Fruit fly (Drosophila melanogaster) whole organism, embryonic: Measurements from ENCODE around the gene CG3009.

Experiments
- Atf6 ChIP-seq: fragments of 200-800 bp; sonication (Bioruptor generic); IDR thresholded peaks from 2 replicates; pipeline ENCODE4 v1.3.6; 2022; ENCODE audit warnings: missing biosample characterization, missing genetic modification characterization
- B-H2 ChIP-seq: fragments of 200-800 bp; sonication (Bioruptor generic); optimal IDR thresholded peaks from 2 replicates; lab custom pipeline; 2018; ENCODE audit warnings: missing biosample characterization, mild to moderate bottlenecking, missing genetic modification characterization
- Blimp-1 ChIP-seq: fragments of 200-800 bp; sonication (Bioruptor generic); optimal IDR thresholded peaks from 3 replicates; lab custom pipeline; 2018; ENCODE audit warnings: missing biosample characterization, missing genetic modification characterization, mild to moderate bottlenecking, moderate library complexity, missing genetic modification reagents
- CG10979 ChIP-seq: fragments of 200-800 bp; sonication (Bioruptor generic); optimal IDR thresholded peaks from 2 replicates; lab custom pipeline; 2018; ENCODE audit warnings: missing biosample characterization, mild to moderate bottlenecking, missing genetic modification characterization, moderate library complexity
- CG11504 ChIP-seq: fragments of 200-800 bp; sonication (Bioruptor generic); optimal IDR thresholded peaks from 3 replicates; lab custom pipeline; 2019; ENCODE audit warnings: missing biosample characterization, mild to moderate bottlenecking, missing genetic modification characterization, moderate library complexity
- CG13123 ChIP-seq: fragments of 200-800 bp; sonication (Bioruptor generic); optimal IDR thresholded peaks from 2 replicates; lab custom pipeline; 2016; ENCODE audit warnings: missing biosample characterization, missing genetic modification characterization
- CG14441 ChIP-seq: fragments of 200-800 bp; sonication (Bioruptor generic); IDR thresholded peaks from 2 replicates; pipeline ENCODE4 v1.3.6; 2022; ENCODE audit warnings: missing biosample characterization, missing genetic modification characterization
- CG1529 ChIP-seq: fragments of 200-800 bp; sonication (Bioruptor generic); optimal IDR thresholded peaks from 3 replicates; lab custom pipeline; 2018; ENCODE audit warnings: missing biosample characterization, missing genetic modification characterization
- CG1603 ChIP-seq: fragments of 200-800 bp; sonication (Bioruptor generic); optimal IDR thresholded peaks from 2 replicates; lab custom pipeline; 2019; ENCODE audit warnings: missing biosample characterization, mild to moderate bottlenecking, missing genetic modification characterization, moderate library complexity
- CG16813 ChIP-seq: fragments of 200-800 bp; sonication (Bioruptor generic); IDR thresholded peaks from 3 replicates; pipeline ENCODE4 v1.3.6; 2022; ENCODE audit warnings: missing biosample characterization, missing genetic modification characterization; ENCODE audit not compliant: partially characterized antibody
- CG16863 ChIP-seq: fragments of 200-800 bp; sonication (Bioruptor generic); optimal IDR thresholded peaks from 3 replicates; lab custom pipeline; 2016; ENCODE audit warnings: missing biosample characterization, missing genetic modification characterization
- CG17186 ChIP-seq: fragments of 200-800 bp; sonication (Bioruptor generic); optimal IDR thresholded peaks from 3 replicates; lab custom pipeline; 2017; ENCODE audit warnings: missing biosample characterization, missing genetic modification reagents, missing genetic modification characterization
- CG17359 ChIP-seq: fragments of 200-800 bp; sonication (Bioruptor generic); optimal IDR thresholded peaks from 3 replicates; lab custom pipeline; 2018; ENCODE audit warnings: missing biosample characterization, mild to moderate bottlenecking, missing genetic modification characterization, moderate library complexity
- CG17912 ChIP-seq: fragments of 200-800 bp; sonication (Bioruptor generic); optimal IDR thresholded peaks from 2 replicates; lab custom pipeline; 2018; ENCODE audit warnings: missing biosample characterization, mild to moderate bottlenecking, missing genetic modification characterization
- CG1792 ChIP-seq: fragments of 200-800 bp; sonication (Bioruptor generic); optimal IDR thresholded peaks from 2 replicates; lab custom pipeline; 2016; ENCODE audit warnings: missing biosample characterization, missing genetic modification characterization
- CG18262 ChIP-seq: fragments of 200-800 bp; optimal IDR thresholded peaks from 3 replicates; lab custom pipeline; 2019; ENCODE audit warnings: missing biosample characterization, mild to moderate bottlenecking, missing genetic modification characterization, moderate library complexity
- CG30403 ChIP-seq: fragments of 200-800 bp; sonication (Bioruptor generic); optimal IDR thresholded peaks from 3 replicates; lab custom pipeline; 2016; ENCODE audit warnings: missing biosample characterization, missing genetic modification characterization
- CG32767 ChIP-seq: fragments of 200-800 bp; sonication (Bioruptor generic); IDR thresholded peaks from 2 replicates; pipeline ENCODE4 v1.3.6; 2022; ENCODE audit warnings: missing biosample characterization, missing genetic modification characterization
- CG4328 ChIP-seq: fragments of 200-800 bp; sonication (Bioruptor generic); optimal IDR thresholded peaks from 3 replicates; lab custom pipeline; 2017; ENCODE audit warnings: missing biosample characterization, missing genetic modification reagents, missing genetic modification characterization
- CG4360 ChIP-seq: fragments of 200-800 bp; sonication (Bioruptor generic); IDR thresholded peaks from 2 replicates; pipeline ENCODE4 v1.3.6; 2022; ENCODE audit warnings: missing biosample characterization, missing genetic modification characterization
- CG7372 ChIP-seq: fragments of 200-800 bp; sonication (Bioruptor generic); IDR thresholded peaks from 2 replicates; pipeline ENCODE4 v1.3.6; 2022; ENCODE audit warnings: missing biosample characterization, missing genetic modification characterization
- CG7839 ChIP-seq: fragments of 200-800 bp; sonication (Bioruptor generic); optimal IDR thresholded peaks from 3 replicates; lab custom pipeline; 2018; ENCODE audit warnings: missing biosample characterization, mild to moderate bottlenecking, missing genetic modification characterization, moderate library complexity
- CG9727 ChIP-seq: fragments of 200-800 bp; sonication (Bioruptor generic); optimal IDR thresholded peaks from 3 replicates; lab custom pipeline; 2017; ENCODE audit warnings: missing biosample characterization, mild to moderate bottlenecking, missing genetic modification characterization
- Deaf1 ChIP-seq: fragments of 200-800 bp; optimal IDR thresholded peaks from 3 replicates; lab custom pipeline; 2019; ENCODE audit warnings: missing biosample characterization, mild to moderate bottlenecking, missing genetic modification characterization, moderate library complexity
- ERR ChIP-seq: fragments of 200-800 bp; sonication (Bioruptor generic); optimal IDR thresholded peaks from 2 replicates; lab custom pipeline; 2016; ENCODE audit warnings: missing biosample characterization, missing genetic modification characterization
- Ets97D ChIP-seq: fragments of 200-800 bp; sonication (Bioruptor generic); optimal IDR thresholded peaks from 3 replicates; lab custom pipeline; 2016; ENCODE audit warnings: missing biosample characterization, missing genetic modification characterization
- H15 ChIP-seq: fragments of 200-800 bp; sonication (Bioruptor generic); IDR thresholded peaks from 3 replicates; pipeline ENCODE4 v1.3.6; 2022; ENCODE audit warnings: missing biosample characterization, missing genetic modification characterization
- HHEX ChIP-seq: fragments of 200-800 bp; sonication (Bioruptor generic); optimal IDR thresholded peaks from 3 replicates; lab custom pipeline; 2017; ENCODE audit warnings: missing biosample characterization, mild to moderate bottlenecking, missing genetic modification characterization, missing genetic modification reagents
- Hand ChIP-seq: fragments of 200-800 bp; sonication (Bioruptor generic); optimal IDR thresholded peaks from 2 replicates; lab custom pipeline; 2017; ENCODE audit warnings: mild to moderate bottlenecking, missing biosample characterization, missing genetic modification reagents, missing genetic modification characterization
- Med ChIP-seq: fragments of 200-800 bp; sonication (Bioruptor generic); peaks from one replicate; lab custom pipeline; 2016; ENCODE audit warnings: missing biosample characterization, missing genetic modification characterization, mild to moderate bottlenecking, inconsistent platforms, moderate library complexity
- NK7.1 ChIP-seq: fragments of 200-800 bp; sonication (Bioruptor generic); optimal IDR thresholded peaks from 3 replicates; lab custom pipeline; 2016; ENCODE audit warnings: missing biosample characterization, missing genetic modification characterization
- NfI ChIP-seq: fragments of 200-800 bp; sonication (Bioruptor generic); optimal IDR thresholded peaks from 3 replicates; lab custom pipeline; 2018; ENCODE audit warnings: missing biosample characterization, mild to moderate bottlenecking, missing genetic modification characterization, moderate library complexity
- Ptx1 ChIP-seq: fragments of 200-800 bp; sonication (Bioruptor generic); IDR thresholded peaks from 2 replicates; pipeline ENCODE4 v1.3.6; 2022; ENCODE audit warnings: missing biosample characterization, missing genetic modification characterization
- bcd ChIP-seq: fragments of 200-800 bp; sonication (Bioruptor generic); optimal IDR thresholded peaks from 2 replicates; lab custom pipeline; 2017; ENCODE audit warnings: missing biosample characterization, mild to moderate bottlenecking, missing genetic modification characterization
- bsh ChIP-seq, 2 experiments: fragments of 200-800 bp; sonication (Bioruptor generic); optimal IDR thresholded peaks; 2 replicates each; lab custom pipeline; 2017 to 2018; ENCODE audit warnings: mild to moderate bottlenecking in 2 of 2, missing biosample characterization in 2 of 2, missing genetic modification characterization in 2 of 2, moderate library complexity in 1 of 2
- chn ChIP-seq: fragments of 200-800 bp; sonication (Bioruptor generic); optimal IDR thresholded peaks from 2 replicates; lab custom pipeline; 2016; ENCODE audit warnings: missing biosample characterization, missing genetic modification characterization
- ci ChIP-seq: fragments of 200-800 bp; sonication (Bioruptor generic); IDR thresholded peaks from 3 replicates; pipeline ENCODE4 v1.3.6; 2022; ENCODE audit warnings: missing biosample characterization, missing genetic modification characterization
- corto ChIP-seq: fragments of 200-800 bp; sonication (Bioruptor generic); optimal IDR thresholded peaks from 2 replicates; lab custom pipeline; 2016; ENCODE audit warnings: missing biosample characterization, mild to moderate bottlenecking, missing genetic modification characterization, moderate library complexity
- crp ChIP-seq, 2 experiments: fragments of 200-800 bp; sonication (Bioruptor generic); optimal IDR thresholded peaks; 2 replicates in 1 of 2; 3 replicates in 1 of 2; lab custom pipeline; 2017; ENCODE audit warnings: missing biosample characterization in 2 of 2, missing genetic modification characterization in 2 of 2, mild to moderate bottlenecking in 1 of 2, moderate library complexity in 1 of 2
- cwo ChIP-seq: fragments of 200-800 bp; sonication (Bioruptor generic); optimal IDR thresholded peaks from 3 replicates; lab custom pipeline; 2017; ENCODE audit warnings: missing biosample characterization, missing genetic modification characterization, mild to moderate bottlenecking, moderate library complexity, missing genetic modification reagents
- dpn ChIP-seq, 2 experiments: fragments of 200-800 bp; sonication (Bioruptor generic); optimal IDR thresholded peaks; 3 replicates each; lab custom pipeline; 2016; ENCODE audit warnings: missing biosample characterization in 2 of 2, missing genetic modification characterization in 2 of 2
- esg ChIP-seq: fragments of 200-800 bp; sonication (Bioruptor generic); conservative IDR thresholded peaks from 2 replicates; pipeline ENCODE4 v1.3.6; 2022; ENCODE audit warnings: missing biosample characterization, missing genetic modification characterization
- ken ChIP-seq: fragments of 200-800 bp; sonication (Bioruptor generic); IDR thresholded peaks from 3 replicates; pipeline ENCODE4 v1.3.6; 2022; ENCODE audit warnings: missing biosample characterization, missing genetic modification characterization
- lab ChIP-seq: fragments of 200-800 bp; sonication (Bioruptor generic); optimal IDR thresholded peaks from 3 replicates; lab custom pipeline; 2017; ENCODE audit warnings: missing biosample characterization, missing genetic modification characterization, mild to moderate bottlenecking, moderate library complexity, missing genetic modification reagents
- lilli ChIP-seq: fragments of 200-800 bp; sonication (Bioruptor generic); optimal IDR thresholded peaks from 3 replicates; lab custom pipeline; 2016; ENCODE audit warnings: missing biosample characterization, missing genetic modification characterization
- mld ChIP-seq: fragments of 200-800 bp; sonication (Bioruptor generic); IDR thresholded peaks from 3 replicates; pipeline ENCODE4 v1.3.6; 2022; ENCODE audit warnings: missing biosample characterization, missing genetic modification characterization; ENCODE audit not compliant: partially characterized antibody
- scrt ChIP-seq: fragments of 200-800 bp; sonication (Bioruptor generic); optimal IDR thresholded peaks from 2 replicates; lab custom pipeline; 2018; ENCODE audit warnings: missing biosample characterization, mild to moderate bottlenecking, missing genetic modification characterization, moderate library complexity
- shn ChIP-seq: fragments of 200-800 bp; sonication (Bioruptor generic); optimal IDR thresholded peaks from 3 replicates; lab custom pipeline; 2016; ENCODE audit warnings: missing biosample characterization, missing genetic modification characterization
- wdn ChIP-seq: fragments of 200-800 bp; sonication (Bioruptor generic); IDR thresholded peaks from 2 replicates; pipeline ENCODE4 v1.3.6; 2022; ENCODE audit warnings: missing biosample characterization, missing genetic modification characterization
- zf30C ChIP-seq: fragments of 200-800 bp; sonication (Bioruptor generic); optimal IDR thresholded peaks from 3 replicates; lab custom pipeline; 2018; ENCODE audit warnings: missing biosample characterization, mild to moderate bottlenecking, missing genetic modification characterization

The CG3009 gene

DNA sequence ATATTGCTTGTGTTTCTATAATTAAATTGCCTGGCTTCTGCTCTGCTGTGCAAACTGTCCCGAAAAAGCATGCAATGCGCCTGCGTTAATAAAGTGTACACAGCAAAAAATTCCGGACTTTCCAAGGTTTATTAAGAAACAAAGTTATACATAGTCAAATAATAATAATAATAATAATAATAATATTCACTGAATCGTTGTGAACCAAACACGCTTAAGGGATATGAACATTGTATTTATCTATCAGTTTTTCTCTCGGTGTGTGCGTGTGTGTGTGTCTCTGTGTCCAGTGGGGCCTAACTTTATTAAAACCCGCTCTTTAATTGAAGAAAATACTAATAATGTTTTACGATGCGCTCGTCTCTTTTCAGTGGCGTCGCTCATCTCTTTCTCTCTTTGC lies 24.7 kb upstream of the CG3009 start (continued):
- TF ChIP-seq CG10979 (tag; lab: Kevin White, UChicago) (peak; percentile 15), CG4360 (GFP tag; lab: Robert Waterston, UW) (no peak), zf30C (GFP tag; lab: Kevin White, UChicago) (no peak), bcd (GFP tag; lab: Kevin White, UChicago) (peak; percentile 13), CG16863 (GFP tag; lab: Kevin White, UChicago) (no peak), dpn (GFP tag; optimal IDR thresholded peaks at IDR 0.05; lab: Kevin White, UChicago) (peak in 1 of 2 experiments; percentile 12), CG17359 (tag; lab: Kevin White, UChicago) (peak; percentile 38), Ets97D (GFP tag; lab: Kevin White, UChicago) (no peak), crp (GFP tag; optimal IDR thresholded peaks at IDR 0.05; lab: Kevin White, UChicago) (no peak), CG14441 (GFP tag; lab: Robert Waterston, UW) (no peak), Atf6 (GFP tag; lab: Robert Waterston, UW) (peak; percentile 45; the same call in 1 of the 2 replicates), CG1529 (GFP tag; lab: Kevin White, UChicago) (no peak), NfI (GFP tag; lab: Kevin White, UChicago) (peak; percentile 41), CG32767 (GFP tag; lab: Robert Waterston, UW) (no peak), cwo (GFP tag; lab: Kevin White, UChicago) (peak; percentile 32), mld (no peak), CG7839 (tag; lab: Kevin White, UChicago) (peak; percentile 49), chn (GFP tag; lab: Kevin White, UChicago) (no peak), wdn (GFP tag; lab: Robert Waterston, UW) (no peak), CG16813 (GFP tag; lab: Robert Waterston, UW) (no peak), HHEX (GFP tag; lab: Kevin White, UChicago) (peak; percentile 30), CG11504 (peak; percentile 56), Ptx1 (GFP tag; lab: Robert Waterston, UW) (peak; percentile 44; the same call in 1 of the 2 replicates), Hand (peak; percentile 31), CG1792 (no peak), CG13123 (no peak), NK7.1 (GFP tag; lab: Kevin White, UChicago) (no peak), H15 (no peak), corto (GFP tag; lab: Kevin White, UChicago) (no peak), ERR (GFP tag; lab: Kevin White, UChicago) (no peak), B-H2 (no peak), scrt (peak; percentile 10), CG17186 (GFP tag; lab: Kevin White, UChicago) (no peak), Med (GFP tag; lab: Kevin White, UChicago) (peak; percentile 52), bsh (GFP tag; optimal IDR thresholded peaks at IDR 0.05; lab: Kevin White, UChicago) (peak in 1 of 2 experiments; percentile 32), CG1603 (tag; lab: Kevin White, UChicago) (peak; percentile 33), shn (GFP tag; lab: Kevin White, UChicago) (no peak), CG9727 (GFP tag; lab: Kevin White, UChicago) (peak; percentile 30), Blimp-1 (GFP tag; lab: Kevin White, UChicago) (peak; percentile 28), CG30403 (GFP tag; lab: Kevin White, UChicago) (peak; percentile 22), CG17912 (GFP tag; lab: Kevin White, UChicago) (no peak), CG18262 (tag; lab: Kevin White, UChicago) (peak; percentile 33), ken (no peak), Deaf1 (tag; lab: Kevin White, UChicago) (no peak), CG7372 (no peak), lilli (peak; percentile 19), lab (GFP tag; lab: Kevin White, UChicago) (peak; percentile 81), ci (GFP tag; lab: Robert Waterston, UW) (0 out of 3 replicates have a peak, but pooled peaks have one; percentile 27), CG4328 (no peak), esg (GFP tag; lab: Robert Waterston, UW) (peak; percentile 24; the same call in 1 of the 2 replicates)
